Fruit fly (Drosophila melanogaster) whole organism, embryonic: Measurements from ENCODE around the gene CG7320.

Experiments
- Atf-2 ChIP-seq: fragments of 200-800 bp; sonication (Bioruptor generic); optimal IDR thresholded peaks from 2 replicates; lab custom pipeline; 2016; ENCODE audit warnings: missing biosample characterization, missing genetic modification characterization
- B-H2 ChIP-seq: fragments of 200-800 bp; sonication (Bioruptor generic); optimal IDR thresholded peaks from 2 replicates; lab custom pipeline; 2018; ENCODE audit warnings: missing biosample characterization, mild to moderate bottlenecking, missing genetic modification characterization
- BEAF-32 ChIP-seq: fragments of 200-800 bp; sonication (Bioruptor generic); optimal IDR thresholded peaks from 3 replicates; lab custom pipeline; 2017; ENCODE audit warnings: missing biosample characterization, missing genetic modification characterization, mild to moderate bottlenecking, moderate library complexity, missing genetic modification reagents
- Bteb2 ChIP-seq: fragments of 200-800 bp; sonication (Bioruptor generic); optimal IDR thresholded peaks from 2 replicates; lab custom pipeline; 2016; ENCODE audit warnings: missing biosample characterization, missing genetic modification characterization
- CG10274 ChIP-seq: fragments of 200-800 bp; sonication (Bioruptor generic); optimal IDR thresholded peaks from 3 replicates; lab custom pipeline; 2017; ENCODE audit warnings: missing biosample characterization, mild to moderate bottlenecking, missing genetic modification characterization
- CG10979 ChIP-seq: fragments of 200-800 bp; sonication (Bioruptor generic); optimal IDR thresholded peaks from 2 replicates; lab custom pipeline; 2018; ENCODE audit warnings: missing biosample characterization, mild to moderate bottlenecking, missing genetic modification characterization, moderate library complexity
- CG11398 ChIP-seq: fragments of 200-800 bp; sonication (Bioruptor generic); optimal IDR thresholded peaks from 2 replicates; lab custom pipeline; 2016; ENCODE audit warnings: missing biosample characterization, missing genetic modification characterization
- CG12391 ChIP-seq: fragments of 200-800 bp; sonication (Bioruptor generic); optimal IDR thresholded peaks from 3 replicates; lab custom pipeline; 2018; ENCODE audit warnings: missing biosample characterization, mild to moderate bottlenecking, missing genetic modification characterization, moderate library complexity
- CG1602 ChIP-seq: fragments of 200-800 bp; sonication (Bioruptor generic); optimal IDR thresholded peaks from 3 replicates; lab custom pipeline; 2016; ENCODE audit warnings: missing biosample characterization, missing genetic modification characterization
- CG16813 ChIP-seq: fragments of 200-800 bp; sonication (Bioruptor generic); IDR thresholded peaks from 3 replicates; pipeline ENCODE4 v1.3.6; 2022; ENCODE audit warnings: missing biosample characterization, missing genetic modification characterization; ENCODE audit not compliant: partially characterized antibody
- CG17359 ChIP-seq: fragments of 200-800 bp; sonication (Bioruptor generic); optimal IDR thresholded peaks from 3 replicates; lab custom pipeline; 2018; ENCODE audit warnings: missing biosample characterization, mild to moderate bottlenecking, missing genetic modification characterization, moderate library complexity
- CG17912 ChIP-seq: fragments of 200-800 bp; sonication (Bioruptor generic); optimal IDR thresholded peaks from 2 replicates; lab custom pipeline; 2018; ENCODE audit warnings: missing biosample characterization, mild to moderate bottlenecking, missing genetic modification characterization
- CG18262 ChIP-seq: fragments of 200-800 bp; optimal IDR thresholded peaks from 3 replicates; lab custom pipeline; 2019; ENCODE audit warnings: missing biosample characterization, mild to moderate bottlenecking, missing genetic modification characterization, moderate library complexity
- CG2199 ChIP-seq: fragments of 200-800 bp; sonication (Bioruptor generic); IDR thresholded peaks from 3 replicates; pipeline ENCODE4 v1.3.6; 2022; ENCODE audit warnings: missing biosample characterization, missing genetic modification characterization
- CG3995 ChIP-seq: fragments of 200-800 bp; sonication (Bioruptor generic); optimal IDR thresholded peaks from 3 replicates; lab custom pipeline; 2016; ENCODE audit warnings: missing biosample characterization, missing genetic modification characterization
- CG6654 ChIP-seq: fragments of 200-800 bp; sonication (Bioruptor generic); optimal IDR thresholded peaks from 2 replicates; lab custom pipeline; 2017; ENCODE audit warnings: missing biosample characterization, mild to moderate bottlenecking, missing genetic modification characterization
- CG6683 ChIP-seq: fragments of 200-800 bp; sonication (Bioruptor generic); optimal IDR thresholded peaks from 2 replicates; lab custom pipeline; 2017; ENCODE audit warnings: missing biosample characterization, mild to moderate bottlenecking, missing genetic modification characterization, missing genetic modification reagents
- CG7372 ChIP-seq: fragments of 200-800 bp; sonication (Bioruptor generic); IDR thresholded peaks from 2 replicates; pipeline ENCODE4 v1.3.6; 2022; ENCODE audit warnings: missing biosample characterization, missing genetic modification characterization
- CG7987 ChIP-seq: fragments of 200-800 bp; sonication (Bioruptor generic); optimal IDR thresholded peaks from 2 replicates; lab custom pipeline; 2018; ENCODE audit warnings: missing biosample characterization, mild to moderate bottlenecking, missing genetic modification characterization, moderate library complexity
- CG8924 ChIP-seq: fragments of 200-800 bp; optimal IDR thresholded peaks from 3 replicates; lab custom pipeline; 2019; ENCODE audit warnings: missing biosample characterization, mild to moderate bottlenecking, missing genetic modification characterization, moderate library complexity
- CrebB ChIP-seq: fragments of 200-800 bp; sonication (Bioruptor generic); optimal IDR thresholded peaks from 3 replicates; lab custom pipeline; 2018; ENCODE audit warnings: missing biosample characterization, mild to moderate bottlenecking, missing genetic modification characterization
- D ChIP-seq, 2 experiments: fragments of 200-800 bp in 1 of 2; fragments of >200 bp in 1 of 2; sonication (Bioruptor generic) in 1 of 2; optimal IDR thresholded peaks; 2 replicates in 1 of 2; 3 replicates in 1 of 2; lab custom pipeline; 2017; ENCODE audit warnings: mild to moderate bottlenecking in 1 of 2, missing biosample characterization in 1 of 2, missing genetic modification characterization in 1 of 2, missing genetic modification reagents in 1 of 2
- Fer2 ChIP-seq: fragments of 200-800 bp; sonication (Bioruptor generic); optimal IDR thresholded peaks from 2 replicates; lab custom pipeline; 2018; ENCODE audit warnings: missing biosample characterization, mild to moderate bottlenecking, missing genetic modification characterization, moderate library complexity
- H15 ChIP-seq: fragments of 200-800 bp; sonication (Bioruptor generic); IDR thresholded peaks from 3 replicates; pipeline ENCODE4 v1.3.6; 2022; ENCODE audit warnings: missing biosample characterization, missing genetic modification characterization
- Hr78 ChIP-seq, 2 experiments: fragments of 200-800 bp in 1 of 2; fragments of >200 bp in 1 of 2; sonication (Bioruptor generic) in 1 of 2; optimal IDR thresholded peaks; 2 replicates each; lab custom pipeline; 2017 to 2019; ENCODE audit warnings: missing biosample characterization in 2 of 2, missing genetic modification characterization in 2 of 2, mild to moderate bottlenecking in 1 of 2, moderate library complexity in 1 of 2
- Jarid2 ChIP-seq: fragments of 200-800 bp; sonication (Bioruptor generic); optimal IDR thresholded peaks from 3 replicates; lab custom pipeline; 2017; ENCODE audit warnings: mild to moderate bottlenecking, missing biosample characterization, missing genetic modification reagents, missing genetic modification characterization
- Lim3 ChIP-seq: fragments of 200-800 bp; sonication (Bioruptor generic); IDR thresholded peaks from 2 replicates; pipeline ENCODE4 v1.3.6; 2022; ENCODE audit warnings: missing biosample characterization, missing genetic modification characterization
- Med ChIP-seq: fragments of 200-800 bp; sonication (Bioruptor generic); peaks from one replicate; lab custom pipeline; 2016; ENCODE audit warnings: missing biosample characterization, missing genetic modification characterization, mild to moderate bottlenecking, inconsistent platforms, moderate library complexity
- Myb ChIP-seq: fragments of 200-800 bp; sonication (Bioruptor generic); optimal IDR thresholded peaks from 2 replicates; lab custom pipeline; 2016; ENCODE audit warnings: missing biosample characterization, missing genetic modification characterization
- Nf-YC ChIP-seq: fragments of 200-800 bp; optimal IDR thresholded peaks from 3 replicates; lab custom pipeline; 2019; ENCODE audit warnings: missing biosample characterization, mild to moderate bottlenecking, missing genetic modification characterization, moderate library complexity
- Optix ChIP-seq: fragments of 200-800 bp; sonication (Bioruptor generic); IDR thresholded peaks from 3 replicates; pipeline ENCODE4 v1.3.6; 2022; ENCODE audit warnings: missing biosample characterization, missing genetic modification characterization
- Poxn ChIP-seq: fragments of 200-800 bp; sonication (Bioruptor generic); IDR thresholded peaks from 2 replicates; pipeline ENCODE4 v1.3.6; 2022; ENCODE audit warnings: missing biosample characterization, missing genetic modification characterization
- Sox102F ChIP-seq: fragments of 200-800 bp; sonication (Bioruptor generic); optimal IDR thresholded peaks from 2 replicates; lab custom pipeline; 2018; ENCODE audit warnings: missing biosample characterization, mild to moderate bottlenecking, missing genetic modification characterization, moderate library complexity
- Spps ChIP-seq: fragments of 200-800 bp; sonication (Bioruptor generic); optimal IDR thresholded peaks from 2 replicates; lab custom pipeline; 2018; ENCODE audit warnings: missing biosample characterization, mild to moderate bottlenecking, missing genetic modification characterization
- Taf1 ChIP-seq: fragments of 200-800 bp; sonication (Bioruptor generic); IDR thresholded peaks from 2 replicates; pipeline ENCODE4 v1.3.6; 2022; ENCODE audit warnings: missing biosample characterization, missing genetic modification characterization
- Usf ChIP-seq: fragments of 200-800 bp; sonication (Bioruptor generic); optimal IDR thresholded peaks from 2 replicates; lab custom pipeline; 2017; ENCODE audit warnings: missing genotype, missing biosample characterization, missing genetic modification characterization
- ac ChIP-seq: fragments of 200-800 bp; sonication (Bioruptor generic); optimal IDR thresholded peaks from 3 replicates; lab custom pipeline; 2017; ENCODE audit warnings: missing biosample characterization, mild to moderate bottlenecking, missing genetic modification characterization
- da ChIP-seq: fragments of 200-800 bp; sonication (Bioruptor generic); optimal IDR thresholded peaks from 2 replicates; lab custom pipeline; 2016; ENCODE audit warnings: missing biosample characterization, missing genetic modification characterization
- disco-r ChIP-seq: fragments of 200-800 bp; sonication (Bioruptor generic); optimal IDR thresholded peaks from 2 replicates; lab custom pipeline; 2016; ENCODE audit warnings: missing biosample characterization, missing genetic modification characterization
- grau ChIP-seq: fragments of 200-800 bp; optimal IDR thresholded peaks from 3 replicates; lab custom pipeline; 2019; ENCODE audit warnings: missing biosample characterization, mild to moderate bottlenecking, missing genetic modification characterization, moderate library complexity
- hkb ChIP-seq, 2 experiments: fragments of 200-800 bp in 1 of 2; fragments of >200 bp in 1 of 2; sonication (Bioruptor generic) in 1 of 2; IDR thresholded peaks in 1 of 2; optimal IDR thresholded peaks in 1 of 2; 2 replicates each; pipeline versions ENCODE4 v1.3.6 to Lab custom; 2017 to 2022; ENCODE audit warnings: missing biosample characterization in 1 of 2, missing genetic modification characterization in 1 of 2
- nau ChIP-seq: fragments of 200-800 bp; sonication (Bioruptor generic); optimal IDR thresholded peaks from 3 replicates; lab custom pipeline; 2017; ENCODE audit warnings: missing biosample characterization, mild to moderate bottlenecking, missing genetic modification characterization, missing genetic modification reagents
- odd ChIP-seq: fragments of 200-800 bp; sonication (Bioruptor generic); optimal IDR thresholded peaks from 2 replicates; lab custom pipeline; 2017; ENCODE audit warnings: missing biosample characterization, mild to moderate bottlenecking, missing genetic modification characterization
- rib ChIP-seq: fragments of 200-800 bp; sonication (Bioruptor generic); IDR thresholded peaks from 2 replicates; pipeline ENCODE4 v1.3.6; 2022; ENCODE audit warnings: missing biosample characterization, missing genetic modification characterization
- sc ChIP-seq, 3 experiments: fragments of >200 bp in 2 of 3; fragments of 200-800 bp in 1 of 3; sonication (Bioruptor generic) in 1 of 3; optimal IDR thresholded peaks; 2 replicates in 2 of 3; 3 replicates in 1 of 3; lab custom pipeline; 2017; ENCODE audit warnings: mild to moderate bottlenecking in 1 of 3, missing biosample characterization in 1 of 3, missing genetic modification characterization in 1 of 3, missing genetic modification reagents in 1 of 3
- schlank ChIP-seq: fragments of 200-800 bp; sonication (Bioruptor generic); optimal IDR thresholded peaks from 2 replicates; lab custom pipeline; 2018; ENCODE audit warnings: missing biosample characterization, mild to moderate bottlenecking, missing genetic modification characterization
- tap ChIP-seq: fragments of 200-800 bp; optimal IDR thresholded peaks from 3 replicates; lab custom pipeline; 2019; ENCODE audit warnings: missing biosample characterization, mild to moderate bottlenecking, missing genetic modification characterization, moderate library complexity
- tio ChIP-seq: fragments of 200-800 bp; sonication (Bioruptor generic); optimal IDR thresholded peaks from 2 replicates; lab custom pipeline; 2017; ENCODE audit warnings: missing biosample characterization, missing genetic modification characterization, inconsistent platforms

CG7320 gene

dm6 chr3L:18223437-18223836, 22.1 kb downstream of the CG7320 start (continued):
- no peak for TF ChIP-seq BEAF-32 (GFP tag; lab: Kevin White, UChicago)
- no peak for TF ChIP-seq Fer2
- peak; percentile 56 for TF ChIP-seq Sox102F (GFP tag; lab: Kevin White, UChicago)
- TF ChIP-seq CG6654, result no peak
- no peak for TF ChIP-seq hkb (optimal IDR thresholded peaks at IDR 0.05; lab: Kevin White, UChicago)
- peak; percentile 30; the same call in 1 of the 2 replicates for TF ChIP-seq hkb (GFP tag; IDR thresholded peaks at IDR 0.05; lab: Robert Waterston, UW)
- peak; percentile 31 for TF ChIP-seq grau (tag; lab: Kevin White, UChicago)
- TF ChIP-seq CG7372 (GFP tag; lab: Robert Waterston, UW), result no peak
- no peak for TF ChIP-seq da (GFP tag; lab: Kevin White, UChicago)
- no peak for TF ChIP-seq disco-r
- no peak for TF ChIP-seq Optix (GFP tag; lab: Robert Waterston, UW)
- no peak for TF ChIP-seq CG1602
- no peak for TF ChIP-seq CG7987 (GFP tag; lab: Kevin White, UChicago)
- TF ChIP-seq Nf-YC (tag; lab: Kevin White, UChicago), result no peak
- TF ChIP-seq CG17912 (GFP tag; lab: Kevin White, UChicago), result no peak
- TF ChIP-seq H15 (GFP tag; lab: Robert Waterston, UW), result no peak
- peak; percentile 36 for TF ChIP-seq Med (GFP tag; lab: Kevin White, UChicago)
- TF ChIP-seq CG11398 (GFP tag; lab: Kevin White, UChicago), result no peak
- TF ChIP-seq Poxn (GFP tag; lab: Robert Waterston, UW), result no peak
- no peak for TF ChIP-seq tio
- TF ChIP-seq Myb (GFP tag; lab: Kevin White, UChicago), result no peak
- no peak for TF ChIP-seq tap (tag; lab: Kevin White, UChicago)
- TF ChIP-seq CG17359 (tag; lab: Kevin White, UChicago), result peak; percentile 38
- TF ChIP-seq schlank (tag; lab: Kevin White, UChicago), result no peak
- no peak for TF ChIP-seq nau (GFP tag; lab: Kevin White, UChicago)
- TF ChIP-seq CrebB, result no peak
- TF ChIP-seq odd (GFP tag; lab: Kevin White, UChicago), result no peak
- no peak for TF ChIP-seq ac (GFP tag; lab: Kevin White, UChicago)
- no peak for TF ChIP-seq CG16813 (GFP tag; lab: Robert Waterston, UW)
- no peak for TF ChIP-seq Taf1 (GFP tag; lab: Robert Waterston, UW)
- no peak for TF ChIP-seq CG6683 (GFP tag; lab: Kevin White, UChicago)
- TF ChIP-seq CG18262, result peak; percentile 68
- no peak for TF ChIP-seq CG3995
- no peak for TF ChIP-seq Bteb2 (GFP tag; lab: Kevin White, UChicago)
- no peak for TF ChIP-seq CG10274 (GFP tag; lab: Kevin White, UChicago)

- TF ChIP-seq sc (optimal IDR thresholded peaks at IDR 0.05; lab: Kevin White, UChicago) (no peak), sc (GFP tag; optimal IDR thresholded peaks at IDR 0.05; lab: Kevin White, UChicago) (peak; percentile 15), Atf-2 (GFP tag; lab: Kevin White, UChicago) (no peak), Lim3 (GFP tag; lab: Robert Waterston, UW) (no peak), Jarid2 (GFP tag; lab: Kevin White, UChicago) (no peak), Hr78 (GFP tag; optimal IDR thresholded peaks at IDR 0.05; lab: Kevin White, UChicago) (peak in 1 of 2 experiments; percentile 48), D (optimal IDR thresholded peaks at IDR 0.05; lab: Kevin White, UChicago) (peak; percentile 51), D (GFP tag; optimal IDR thresholded peaks at IDR 0.05; lab: Kevin White, UChicago) (peak; percentile 13), CG10979 (peak; percentile 77), B-H2 (no peak), rib (GFP tag; lab: Robert Waterston, UW) (0 out of 2 replicates have a peak, but pooled peaks have one; percentile 30), Spps (tag; lab: Kevin White, UChicago) (no peak), CG2199 (GFP tag; lab: Robert Waterston, UW) (peak; percentile 95), CG8924 (tag; lab: Kevin White, UChicago) (peak; percentile 16), Usf (peak; percentile 37), CG12391 (tag; lab: Kevin White, UChicago) (peak; percentile 65)
These were observed 23.5 kb downstream of the CG7320 start for dm6 chr3L:18224612-18225409.
